Fruit fly (Drosophila melanogaster) whole organism, embryonic: ENCODE measurements around the gene gpp.

Experiments used
- Awh ChIP-seq: fragments of 200-800 bp; sonication (Bioruptor generic); IDR thresholded peaks from 2 replicates; pipeline ENCODE4, ENCODE4 v1.3.6; 2022; ENCODE audit warnings: missing biosample characterization, missing genetic modification characterization
- B-H2 ChIP-seq: fragments of 200-800 bp; sonication (Bioruptor generic); optimal IDR thresholded peaks from 2 replicates; lab custom pipeline; 2018; ENCODE audit warnings: missing biosample characterization, mild to moderate bottlenecking, missing genetic modification characterization
- Bdp1 ChIP-seq: fragments of 200-800 bp; sonication (Bioruptor generic); optimal IDR thresholded peaks from 3 replicates; lab custom pipeline; 2016; ENCODE audit warnings: missing biosample characterization, missing genetic modification characterization
- BtbVII ChIP-seq: fragments of 200-800 bp; sonication (Bioruptor generic); optimal IDR thresholded peaks from 3 replicates; lab custom pipeline; 2017; ENCODE audit warnings: missing biosample characterization, mild to moderate bottlenecking, missing genetic modification characterization
- Bteb2 ChIP-seq: fragments of 200-800 bp; sonication (Bioruptor generic); optimal IDR thresholded peaks from 2 replicates; lab custom pipeline; 2016; ENCODE audit warnings: missing biosample characterization, missing genetic modification characterization
- CG12659 ChIP-seq: fragments of 200-800 bp; sonication (Bioruptor generic); optimal IDR thresholded peaks from 3 replicates; lab custom pipeline; 2017; ENCODE audit warnings: mild to moderate bottlenecking, missing biosample characterization, missing genetic modification reagents, missing genetic modification characterization
- CG13775 ChIP-seq: fragments of 200-800 bp; sonication (Bioruptor generic); optimal IDR thresholded peaks from 3 replicates; lab custom pipeline; 2017; ENCODE audit warnings: missing biosample characterization, mild to moderate bottlenecking, missing genetic modification characterization
- CG17186 ChIP-seq: fragments of 200-800 bp; sonication (Bioruptor generic); optimal IDR thresholded peaks from 3 replicates; lab custom pipeline; 2017; ENCODE audit warnings: missing biosample characterization, missing genetic modification reagents, missing genetic modification characterization
- CG1792 ChIP-seq: fragments of 200-800 bp; sonication (Bioruptor generic); optimal IDR thresholded peaks from 2 replicates; lab custom pipeline; 2016; ENCODE audit warnings: missing biosample characterization, missing genetic modification characterization
- CG30020 ChIP-seq: fragments of 200-800 bp; optimal IDR thresholded peaks from 2 replicates; lab custom pipeline; 2019; ENCODE audit warnings: missing biosample characterization, mild to moderate bottlenecking, missing genetic modification characterization, moderate library complexity
- CG31388 ChIP-seq: fragments of 200-800 bp; sonication (Bioruptor generic); optimal IDR thresholded peaks from 2 replicates; lab custom pipeline; 2016; ENCODE audit warnings: missing biosample characterization, missing genetic modification characterization
- CG32532 ChIP-seq: fragments of 200-800 bp; sonication (Bioruptor generic); IDR thresholded peaks from 2 replicates; pipeline ENCODE4 v1.3.6; 2022; ENCODE audit warnings: missing biosample characterization, missing genetic modification characterization
- CG32767 ChIP-seq: fragments of 200-800 bp; sonication (Bioruptor generic); IDR thresholded peaks from 2 replicates; pipeline ENCODE4 v1.3.6; 2022; ENCODE audit warnings: missing biosample characterization, missing genetic modification characterization
- CG3407 ChIP-seq: fragments of 200-800 bp; sonication (Bioruptor generic); optimal IDR thresholded peaks from 2 replicates; lab custom pipeline; 2018; ENCODE audit warnings: missing biosample characterization, mild to moderate bottlenecking, missing genetic modification characterization
- CG4820 ChIP-seq: fragments of 200-800 bp; sonication (Bioruptor generic); optimal IDR thresholded peaks from 3 replicates; lab custom pipeline; 2016; ENCODE audit warnings: missing biosample characterization, missing genetic modification characterization
- CG6854 ChIP-seq: fragments of 200-800 bp; sonication (Bioruptor generic); optimal IDR thresholded peaks from 3 replicates; lab custom pipeline; 2017; ENCODE audit warnings: missing biosample characterization, mild to moderate bottlenecking, missing genetic modification characterization
- CG7357 ChIP-seq: fragments of 200-800 bp; sonication (Bioruptor generic); IDR thresholded peaks from 3 replicates; pipeline ENCODE4 v1.3.6; 2022; ENCODE audit warnings: missing biosample characterization, missing genetic modification characterization
- CG7745 ChIP-seq: fragments of 200-800 bp; sonication (Bioruptor generic); optimal IDR thresholded peaks from 2 replicates; lab custom pipeline; 2018; ENCODE audit warnings: missing biosample characterization, mild to moderate bottlenecking, missing genetic modification characterization, moderate library complexity
- CkIIα-i1 ChIP-seq: fragments of 200-800 bp; sonication (Bioruptor generic); IDR thresholded peaks from 2 replicates; pipeline ENCODE4 v1.3.6; 2022; ENCODE audit warnings: missing biosample characterization, missing genetic modification characterization
- CoRest ChIP-seq: fragments of 200-800 bp; sonication (Bioruptor generic); optimal IDR thresholded peaks from 3 replicates; lab custom pipeline; 2018; ENCODE audit warnings: missing biosample characterization, mild to moderate bottlenecking, missing genetic modification characterization, moderate library complexity
- D ChIP-seq, 2 experiments: fragments of 200-800 bp in 1 of 2; fragments of >200 bp in 1 of 2; sonication (Bioruptor generic) in 1 of 2; optimal IDR thresholded peaks; 2 replicates in 1 of 2; 3 replicates in 1 of 2; lab custom pipeline; 2017; ENCODE audit warnings: mild to moderate bottlenecking in 1 of 2, missing biosample characterization in 1 of 2, missing genetic modification characterization in 1 of 2, missing genetic modification reagents in 1 of 2
- Dip2 ChIP-seq: fragments of 200-800 bp; sonication (Bioruptor generic); IDR thresholded peaks from 2 replicates; pipeline ENCODE4 v1.3.6; 2022; ENCODE audit warnings: missing biosample characterization, missing genetic modification characterization
- Jarid2 ChIP-seq: fragments of 200-800 bp; sonication (Bioruptor generic); optimal IDR thresholded peaks from 3 replicates; lab custom pipeline; 2017; ENCODE audit warnings: mild to moderate bottlenecking, missing biosample characterization, missing genetic modification reagents, missing genetic modification characterization
- MTF-1 ChIP-seq: fragments of 200-800 bp; sonication (Bioruptor generic); optimal IDR thresholded peaks from 2 replicates; lab custom pipeline; 2018; ENCODE audit warnings: missing biosample characterization, mild to moderate bottlenecking, missing genetic modification characterization, borderline replicate concordance
- Mad ChIP-seq: fragments of 200-800 bp; sonication (Bioruptor generic); optimal IDR thresholded peaks from 2 replicates; lab custom pipeline; 2016; ENCODE audit warnings: missing biosample characterization, missing genetic modification characterization
- Max ChIP-seq: fragments of 200-800 bp; sonication (Bioruptor generic); optimal IDR thresholded peaks from 2 replicates; lab custom pipeline; 2016; ENCODE audit warnings: missing biosample characterization, mild to moderate bottlenecking, missing genetic modification characterization
- Meics ChIP-seq: fragments of 200-800 bp; sonication (Bioruptor generic); optimal IDR thresholded peaks from 2 replicates; lab custom pipeline; 2017; ENCODE audit warnings: missing biosample characterization, mild to moderate bottlenecking, missing genetic modification characterization
- NFAT ChIP-seq: fragments of 200-800 bp; sonication (Bioruptor generic); IDR thresholded peaks from 2 replicates; pipeline ENCODE4 v1.3.6; 2022; ENCODE audit warnings: missing biosample characterization, missing genetic modification characterization
- Opbp ChIP-seq: fragments of 200-800 bp; sonication (Bioruptor generic); IDR thresholded peaks from 3 replicates; pipeline ENCODE4 v1.3.6; 2022; ENCODE audit warnings: missing biosample characterization, missing genetic modification characterization; ENCODE audit not compliant: partially characterized antibody
- Ptx1 ChIP-seq: fragments of 200-800 bp; sonication (Bioruptor generic); IDR thresholded peaks from 2 replicates; pipeline ENCODE4 v1.3.6; 2022; ENCODE audit warnings: missing biosample characterization, missing genetic modification characterization
- Side ChIP-seq: fragments of 200-800 bp; sonication (Bioruptor generic); optimal IDR thresholded peaks from 2 replicates; lab custom pipeline; 2016; ENCODE audit warnings: missing biosample characterization, missing genetic modification characterization
- Sox100B ChIP-seq: fragments of 200-800 bp; sonication (Bioruptor generic); optimal IDR thresholded peaks from 3 replicates; lab custom pipeline; 2018; ENCODE audit warnings: missing biosample characterization, mild to moderate bottlenecking, missing genetic modification characterization
- Xrp1 ChIP-seq: fragments of 200-800 bp; sonication (Bioruptor generic); IDR thresholded peaks from 2 replicates; pipeline ENCODE4 v1.3.6; 2022; ENCODE audit warnings: missing biosample characterization, missing genetic modification characterization
- abd-A ChIP-seq: fragments of 200-800 bp; sonication (Bioruptor generic); optimal IDR thresholded peaks from 3 replicates; lab custom pipeline; 2019; ENCODE audit warnings: missing biosample characterization, mild to moderate bottlenecking, missing genetic modification characterization, moderate library complexity
- amos ChIP-seq: fragments of 200-800 bp; sonication (Bioruptor generic); IDR thresholded peaks from 2 replicates; pipeline ENCODE4 v1.3.6; 2022; ENCODE audit warnings: missing biosample characterization, missing genetic modification characterization; ENCODE audit not compliant: partially characterized antibody
- cas ChIP-seq: fragments of 200-800 bp; sonication (Bioruptor generic); IDR thresholded peaks from 2 replicates; pipeline ENCODE4 v1.3.6; 2022; ENCODE audit warnings: missing biosample characterization, missing genetic modification characterization
- dysf ChIP-seq: fragments of 200-800 bp; sonication (Bioruptor generic); IDR thresholded peaks from 3 replicates; pipeline ENCODE4 v1.3.6; 2022; ENCODE audit warnings: missing biosample characterization, missing genetic modification characterization
- fd64A ChIP-seq: fragments of 200-800 bp; sonication (Bioruptor generic); optimal IDR thresholded peaks from 3 replicates; lab custom pipeline; 2018; ENCODE audit warnings: missing biosample characterization, mild to moderate bottlenecking, missing genetic modification characterization
- jumu ChIP-seq: fragments of 200-800 bp; sonication (Bioruptor generic); optimal IDR thresholded peaks from 3 replicates; lab custom pipeline; 2016; ENCODE audit warnings: missing biosample characterization, missing genetic modification characterization
- lola ChIP-seq, 3 experiments: fragments of >200 bp in 2 of 3; fragments of 200-800 bp in 1 of 3; sonication (Bioruptor generic) in 1 of 3; optimal IDR thresholded peaks; 2 replicates each; lab custom pipeline; 2017 to 2019; ENCODE audit warnings: missing biosample characterization in 3 of 3, missing genetic modification characterization in 3 of 3, mild to moderate bottlenecking in 1 of 3, moderate library complexity in 1 of 3
- luna ChIP-seq: fragments of 200-800 bp; sonication (Bioruptor generic); optimal IDR thresholded peaks from 2 replicates; lab custom pipeline; 2016; ENCODE audit warnings: missing biosample characterization, missing genetic modification characterization
- odd ChIP-seq: fragments of 200-800 bp; sonication (Bioruptor generic); optimal IDR thresholded peaks from 2 replicates; lab custom pipeline; 2017; ENCODE audit warnings: missing biosample characterization, mild to moderate bottlenecking, missing genetic modification characterization
- pan ChIP-seq, 4 experiments: fragments of >200 bp in 3 of 4; fragments of 200-800 bp in 1 of 4; sonication (Bioruptor generic) in 1 of 4; optimal IDR thresholded peaks in 3 of 4; IDR thresholded peaks in 1 of 4; 2 replicates each; pipeline versions ENCODE4 v1.3.6 to Lab custom; 2017 to 2022; ENCODE audit warnings: missing biosample characterization in 2 of 4, missing genetic modification characterization in 2 of 4, mixed read lengths in 1 of 4
- rib ChIP-seq: fragments of 200-800 bp; sonication (Bioruptor generic); IDR thresholded peaks from 2 replicates; pipeline ENCODE4 v1.3.6; 2022; ENCODE audit warnings: missing biosample characterization, missing genetic modification characterization
- ro ChIP-seq: fragments of 200-800 bp; sonication (Bioruptor generic); IDR thresholded peaks from 2 replicates; pipeline ENCODE4 v1.3.6; 2022; ENCODE audit warnings: missing biosample characterization, missing genetic modification characterization
- sima ChIP-seq: fragments of 200-800 bp; sonication (Bioruptor generic); optimal IDR thresholded peaks from 2 replicates; lab custom pipeline; 2016; ENCODE audit warnings: missing biosample characterization, missing genetic modification characterization
- slp2 ChIP-seq: fragments of 200-800 bp; sonication (Bioruptor generic); optimal IDR thresholded peaks from 2 replicates; lab custom pipeline; 2016; ENCODE audit warnings: missing biosample characterization, missing genetic modification characterization
- z ChIP-seq: fragments of 200-800 bp; sonication (Bioruptor generic); IDR thresholded peaks from 3 replicates; pipeline ENCODE4 v1.3.6; 2022; ENCODE audit warnings: missing biosample characterization, missing genetic modification characterization

The gpp gene

dm6 chr3R:6414439-6415344 is 8.0 kb downstream of the gpp start (continued):
- TF ChIP-seq MTF-1 (GFP tag; lab: Kevin White, UChicago): no peak
- TF ChIP-seq Mad (GFP tag; lab: Kevin White, UChicago): no peak
- no peak for TF ChIP-seq CG6854 (GFP tag; lab: Kevin White, UChicago)
- no peak for TF ChIP-seq CG32532 (GFP tag; lab: Robert Waterston, UW)
- no peak for TF ChIP-seq luna (GFP tag; lab: Kevin White, UChicago)
- peak; percentile 99 for TF ChIP-seq CG3407
- TF ChIP-seq Bteb2 (GFP tag; lab: Kevin White, UChicago): no peak
- TF ChIP-seq Sox100B: peak; percentile 39
- no peak for TF ChIP-seq CG7745 (tag; lab: Kevin White, UChicago)
- no peak for TF ChIP-seq Opbp (GFP tag; lab: Robert Waterston, UW)
- no peak for TF ChIP-seq Dip2
- TF ChIP-seq Side: no peak
- TF ChIP-seq CkIIα-i1 (GFP tag; lab: Robert Waterston, UW): no peak
- TF ChIP-seq Xrp1 (GFP tag; lab: Robert Waterston, UW): no peak
- TF ChIP-seq D (optimal IDR thresholded peaks at IDR 0.05; lab: Kevin White, UChicago): no peak
- peak; percentile 17 for TF ChIP-seq D (GFP tag; optimal IDR thresholded peaks at IDR 0.05; lab: Kevin White, UChicago)
- no peak for TF ChIP-seq CG17186 (GFP tag; lab: Kevin White, UChicago)
- TF ChIP-seq CG4820 (GFP tag; lab: Kevin White, UChicago): no peak
- peak; percentile 37 for TF ChIP-seq CG12659 (GFP tag; lab: Kevin White, UChicago)
- peak; percentile 28; the same call in 1 of the 3 replicates for TF ChIP-seq dysf (GFP tag; lab: Robert Waterston, UW)
- TF ChIP-seq CG1792: no peak
- no peak for TF ChIP-seq odd (GFP tag; lab: Kevin White, UChicago)
- TF ChIP-seq amos (GFP tag; lab: Robert Waterston, UW): no peak
- no peak for TF ChIP-seq Max
- TF ChIP-seq NFAT (GFP tag; lab: Robert Waterston, UW): no peak
- peak; percentile 8 for TF ChIP-seq CG13775
- TF ChIP-seq CG31388 (GFP tag; lab: Kevin White, UChicago): no peak
- TF ChIP-seq Bdp1 (GFP tag; lab: Kevin White, UChicago): no peak
- TF ChIP-seq BtbVII (GFP tag; lab: Kevin White, UChicago): peak; percentile 22
- peak; percentile 52; the same call in 1 of the 2 replicates for TF ChIP-seq Ptx1
- no peak for TF ChIP-seq cas
- TF ChIP-seq CG32767 (GFP tag; lab: Robert Waterston, UW): no peak
- TF ChIP-seq Meics: peak; percentile 53
- peak; percentile 41; the same call in 1 of the 2 replicates for TF ChIP-seq rib (GFP tag; lab: Robert Waterston, UW)
- TF ChIP-seq Jarid2 (GFP tag; lab: Kevin White, UChicago): no peak
- TF ChIP-seq CoRest (tag; lab: Kevin White, UChicago): peak; percentile 47
- no peak for TF ChIP-seq sima (GFP tag; lab: Kevin White, UChicago)
- no peak for TF ChIP-seq ro (GFP tag; lab: Robert Waterston, UW)
- no peak for TF ChIP-seq CG7357
- TF ChIP-seq slp2 (GFP tag; lab: Kevin White, UChicago): no peak
- TF ChIP-seq lola (GFP tag; optimal IDR thresholded peaks at IDR 0.05; lab: Kevin White, UChicago): no peak
- TF ChIP-seq pan (optimal IDR thresholded peaks at IDR 0.05; lab: Kevin White, UChicago): no peak
- TF ChIP-seq pan (GFP tag; optimal IDR thresholded peaks at IDR 0.05 in 1 of 2, IDR thresholded peaks at IDR 0.05 in 1 of 2): peak in 1 of 2 experiments; percentile 36
- no peak for TF ChIP-seq fd64A
- peak; percentile 20 for TF ChIP-seq B-H2 (GFP tag; lab: Kevin White, UChicago)
- no peak for TF ChIP-seq jumu
- peak; percentile 100 for TF ChIP-seq abd-A (tag; lab: Kevin White, UChicago)
- TF ChIP-seq z: no peak
- no peak for TF ChIP-seq Awh (GFP tag; lab: Robert Waterston, UW)
- no peak for TF ChIP-seq CG30020 (tag; lab: Kevin White, UChicago)
